Worm (Caenorhabditis elegans) whole organism, early embryonic: ENCODE results near the gene mog-1.

Source experiments
- B0310.2 ChIP-seq: sonication (generic microtip); optimal IDR thresholded peaks from 2 replicates; lab custom pipeline; 2016; ENCODE audit warnings: mild to moderate bottlenecking, missing genetic modification characterization, missing compliant biosample characterization
- F13C5.2 ChIP-seq: sonication (generic microtip); optimal IDR thresholded peaks from 2 replicates; lab custom pipeline; 2017; ENCODE audit warnings: mild to moderate bottlenecking, missing genetic modification characterization, inconsistent platforms, missing compliant biosample characterization
- aly-1 ChIP-seq: sonication (generic microtip); optimal IDR thresholded peaks from 2 replicates; lab custom pipeline; 2016; ENCODE audit warnings: missing genetic modification characterization, missing compliant biosample characterization
- ama-1 ChIP-seq: fragments of 150-350 bp; optimal IDR thresholded peaks from 2 replicates; lab custom pipeline; 2014
- ceh-13 ChIP-seq: fragments of 200-800 bp; sonication (Bioruptor generic); optimal IDR thresholded peaks from 2 replicates; lab custom pipeline; 2018; ENCODE audit warnings: mild to moderate bottlenecking, missing genetic modification characterization, missing compliant biosample characterization
- ceh-36 ChIP-seq: sonication (generic microtip); optimal IDR thresholded peaks from 2 replicates; lab custom pipeline; 2016; ENCODE audit warnings: missing genetic modification characterization, inconsistent platforms, missing compliant biosample characterization
- ets-7 ChIP-seq: sonication (generic microtip); optimal IDR thresholded peaks from 2 replicates; lab custom pipeline; 2016; ENCODE audit warnings: missing genotype, missing genetic modification characterization, missing compliant biosample characterization
- flt-1 ChIP-seq: fragments of 200-800 bp; sonication (Bioruptor generic); IDR thresholded peaks from 2 replicates; pipeline ENCODE4 v1.3.6; 2022; ENCODE audit warnings: missing genetic modification characterization, missing compliant biosample characterization
- hmbx-1 ChIP-seq: sonication (generic microtip); optimal IDR thresholded peaks from 2 replicates; lab custom pipeline; 2016; ENCODE audit warnings: mild to moderate bottlenecking, missing genetic modification characterization, missing compliant biosample characterization
- hmg-4 ChIP-seq: fragments of 200-800 bp; sonication (Bioruptor generic); optimal IDR thresholded peaks from 2 replicates; lab custom pipeline; 2018; ENCODE audit warnings: mild to moderate bottlenecking, missing genetic modification characterization, missing compliant biosample characterization
- hnd-1 ChIP-seq: sonication (generic microtip); optimal IDR thresholded peaks from 2 replicates; lab custom pipeline; 2016; ENCODE audit warnings: missing genetic modification characterization, missing compliant biosample characterization
- pes-1 ChIP-seq: fragments of 200-800 bp; sonication (Bioruptor generic); IDR thresholded peaks from 2 replicates; pipeline ENCODE4 v1.3.6; 2022; ENCODE audit warnings: missing genetic modification reagents, missing genetic modification characterization, missing compliant biosample characterization
- scrt-1 ChIP-seq: fragments of 200-800 bp; sonication (Bioruptor generic); IDR thresholded peaks from 2 replicates; pipeline ENCODE4 v1.3.6; 2022; ENCODE audit warnings: missing genetic modification characterization, missing compliant biosample characterization
- sea-1 ChIP-seq: fragments of 200-800 bp; sonication (Bioruptor generic); conservative IDR thresholded peaks from 2 replicates; pipeline ENCODE4 v1.3.6; 2022; ENCODE audit warnings: missing genetic modification characterization, missing compliant biosample characterization
- tbx-11 ChIP-seq: fragments of 200-800 bp; sonication (Bioruptor generic); IDR thresholded peaks from 2 replicates; pipeline ENCODE4 v1.3.6; 2022; ENCODE audit warnings: missing genetic modification characterization, missing compliant biosample characterization
- tbx-37 ChIP-seq: fragments of 200-800 bp; sonication (Bioruptor generic); conservative IDR thresholded peaks from 2 replicates; pipeline ENCODE4 v1.3.6; 2022; ENCODE audit warnings: missing genetic modification reagents, missing genetic modification characterization, missing compliant biosample characterization
- tra-4 ChIP-seq: sonication (generic microtip); optimal IDR thresholded peaks from 2 replicates; lab custom pipeline; 2017; ENCODE audit warnings: missing genetic modification characterization, missing compliant biosample characterization

The mog-1 gene

ce11 chrIII:9956123-9956522 lies at the start of gene mog-1:
Gene mog-1, minus strand, starts transcription at chrIII:9956215.
- TF ChIP-seq B0310.2 (tag; lab: Kevin White, UChicago) (no peak), scrt-1 (GFP tag; lab: Robert Waterston, UW) (no peak), ets-7 (tag; lab: Kevin White, UChicago) (no peak), F13C5.2 (no peak), hnd-1 (tag; lab: Kevin White, UChicago) (no peak), pes-1 (GFP tag; lab: Robert Waterston, UW) (no peak), tra-4 (tag; lab: Kevin White, UChicago) (no peak), ama-1 (lab: Kevin White, UChicago) (no peak), flt-1 (GFP tag; lab: Robert Waterston, UW) (no peak), hmbx-1 (no peak), sea-1 (GFP tag; lab: Robert Waterston, UW) (no peak), aly-1 (tag; lab: Kevin White, UChicago) (no peak), ceh-13 (GFP tag; lab: Kevin White, UChicago) (no peak), ceh-36 (tag; lab: Kevin White, UChicago) (no peak), tbx-11 (GFP tag; lab: Robert Waterston, UW) (no peak)

DNA sequence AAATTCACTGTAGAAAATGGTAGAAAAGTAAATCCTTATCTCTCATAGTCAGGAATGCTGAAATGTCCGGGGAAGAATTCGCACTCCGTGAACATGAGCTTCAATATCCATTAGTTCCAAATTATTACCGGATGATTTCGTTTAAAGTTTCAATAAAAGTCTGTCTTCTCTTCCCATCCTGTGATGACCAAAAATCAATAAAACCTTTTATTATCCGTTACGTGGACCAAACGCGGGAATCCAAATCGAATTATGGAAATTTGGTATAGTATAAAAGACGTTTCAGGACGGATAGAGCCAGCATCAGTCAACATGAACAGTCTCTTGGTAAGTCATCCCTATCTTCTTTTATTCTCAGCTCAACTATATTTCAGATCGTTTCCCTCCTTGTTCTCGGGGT lies 48.2 kb upstream of the mog-1 start, which contains the start of gene C05B5.11:
Gene C05B5.11 (plus strand): TSS at position 301 of the 400 bp plus-strand sequence.
- TF ChIP-seq ama-1 (lab: Kevin White, UChicago): no peak
- TF ChIP-seq F13C5.2: no peak
- no peak for TF ChIP-seq tra-4 (tag; lab: Kevin White, UChicago)
- no peak for TF ChIP-seq hmbx-1
- TF ChIP-seq sea-1 (GFP tag; lab: Robert Waterston, UW): no peak
- no peak for TF ChIP-seq tbx-37 (GFP tag; lab: Robert Waterston, UW)
- TF ChIP-seq aly-1 (tag; lab: Kevin White, UChicago): no peak

- no peak for TF ChIP-seq hmbx-1
- no peak for TF ChIP-seq sea-1 (GFP tag; lab: Robert Waterston, UW)
- TF ChIP-seq tbx-37 (GFP tag; lab: Robert Waterston, UW): no peak
- no peak for TF ChIP-seq tbx-11 (GFP tag; lab: Robert Waterston, UW)
- no peak for TF ChIP-seq ets-7 (tag; lab: Kevin White, UChicago)
- TF ChIP-seq B0310.2 (tag; lab: Kevin White, UChicago): no peak
- TF ChIP-seq scrt-1 (GFP tag; lab: Robert Waterston, UW): no peak
These were observed 45.0 kb upstream of the mog-1 start, which contains the start of gene C05B5.5 for ce11 chrIII:10001060-10001459. Gene C05B5.5, plus strand, starts transcription at chrIII:10001360.

ce11 chrIII:10000428-10000827 lies 44.4 kb upstream of the mog-1 start, which contains the start of gene C05B5.2:
Gene C05B5.2, minus strand, starts transcription at chrIII:10000528.
- TF ChIP-seq ets-7 (tag; lab: Kevin White, UChicago): no peak
- TF ChIP-seq ama-1 (lab: Kevin White, UChicago): no peak
- TF ChIP-seq tra-4 (tag; lab: Kevin White, UChicago): no peak
- TF ChIP-seq scrt-1 (GFP tag; lab: Robert Waterston, UW): no peak
- TF ChIP-seq flt-1 (GFP tag; lab: Robert Waterston, UW): no peak

DNA sequence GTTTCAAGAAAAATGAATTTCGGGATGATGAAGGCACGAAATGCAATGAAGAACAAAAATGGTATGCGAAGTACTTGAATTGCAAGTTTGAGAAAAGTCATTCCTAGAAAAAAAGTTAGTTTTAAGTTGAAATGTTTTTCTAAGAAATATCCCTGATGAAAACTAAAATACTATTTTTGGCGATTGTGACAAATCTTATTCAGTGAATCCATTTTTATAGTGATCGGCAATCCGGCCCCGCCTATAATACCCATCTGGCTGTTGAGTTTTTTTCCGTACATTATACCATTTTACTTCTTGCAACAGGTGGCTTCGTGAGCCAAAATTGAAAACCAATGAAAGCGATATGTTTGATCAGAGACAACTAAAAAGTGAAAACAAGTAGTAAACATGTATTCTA lies 43.2 kb upstream of the mog-1 start, which contains the start of gene C05B5.17:
Gene C05B5.17 (minus strand): TSS at position 101 of the 400 bp plus-strand sequence.
- TF ChIP-seq aly-1 (tag; lab: Kevin White, UChicago) (no peak), hmg-4 (GFP tag; lab: Kevin White, UChicago) (no peak), ets-7 (tag; lab: Kevin White, UChicago) (no peak), scrt-1 (GFP tag; lab: Robert Waterston, UW) (no peak), hnd-1 (tag; lab: Kevin White, UChicago) (no peak), ceh-13 (GFP tag; lab: Kevin White, UChicago) (no peak)

DNA sequence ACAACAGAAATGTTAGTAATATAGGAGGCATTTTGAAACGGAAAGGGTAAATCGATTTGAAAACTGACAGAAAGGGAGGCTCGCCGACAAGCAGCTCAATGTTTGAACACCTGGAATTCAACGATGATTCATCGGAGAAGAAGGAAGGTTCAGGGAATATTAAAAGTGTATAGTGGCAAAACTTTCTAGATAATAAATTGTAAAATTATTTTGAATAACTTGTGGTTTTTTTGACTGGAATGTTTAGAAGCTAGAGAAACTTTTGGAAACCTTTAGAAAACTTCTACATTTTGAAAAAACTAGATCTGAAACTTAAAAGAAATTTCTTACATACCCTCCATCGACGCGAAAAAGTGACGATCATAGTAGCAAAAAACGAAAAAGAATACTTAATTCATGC lies 41.9 kb upstream of the mog-1 start, which contains the start of gene pqn-8:
Gene pqn-8 (minus strand): TSS at position 101 of the 400 bp plus-strand sequence.
- no peak for TF ChIP-seq ceh-36 (tag; lab: Kevin White, UChicago)
- TF ChIP-seq tbx-11 (GFP tag; lab: Robert Waterston, UW): no peak
- no peak for TF ChIP-seq ama-1 (lab: Kevin White, UChicago)
- no peak for TF ChIP-seq hnd-1 (tag; lab: Kevin White, UChicago)
- no peak for TF ChIP-seq hmg-4 (GFP tag; lab: Kevin White, UChicago)
- no peak for TF ChIP-seq hmbx-1
- no peak for TF ChIP-seq F13C5.2
- no peak for TF ChIP-seq tra-4 (tag; lab: Kevin White, UChicago)
- TF ChIP-seq scrt-1 (GFP tag; lab: Robert Waterston, UW): no peak
- TF ChIP-seq aly-1 (tag; lab: Kevin White, UChicago): no peak
- no peak for TF ChIP-seq pes-1 (GFP tag; lab: Robert Waterston, UW)
- TF ChIP-seq ceh-13 (GFP tag; lab: Kevin White, UChicago): no peak
- no peak for TF ChIP-seq flt-1 (GFP tag; lab: Robert Waterston, UW)
- no peak for TF ChIP-seq ets-7 (tag; lab: Kevin White, UChicago)
- TF ChIP-seq B0310.2 (tag; lab: Kevin White, UChicago): no peak

DNA sequence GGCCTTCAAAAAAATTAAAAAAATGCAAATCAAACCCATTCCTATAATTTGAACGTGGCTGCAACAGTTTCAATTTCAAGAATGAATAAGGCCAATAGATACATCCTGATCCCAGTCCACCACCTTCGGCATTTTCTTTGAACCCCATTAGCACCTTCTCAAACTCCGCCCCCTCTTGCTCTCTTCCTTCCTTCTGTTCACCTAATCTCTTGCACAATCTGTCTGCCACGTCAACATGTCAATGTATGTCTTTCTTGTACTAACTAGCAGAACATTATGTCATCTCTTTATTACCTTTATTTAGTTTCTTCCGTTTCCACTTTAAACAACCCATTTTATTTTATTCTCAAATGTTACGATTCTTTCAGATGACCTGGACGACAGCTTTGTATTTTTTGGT lies 37.5 kb upstream of the mog-1 start, which contains the start of gene C05B5.4:
Gene C05B5.4 (plus strand): TSS at position 351 of the 400 bp plus-strand sequence.
- no peak for TF ChIP-seq pes-1 (GFP tag; lab: Robert Waterston, UW)
- TF ChIP-seq ceh-36 (tag; lab: Kevin White, UChicago): no peak
- no peak for TF ChIP-seq F13C5.2
- no peak for TF ChIP-seq ets-7 (tag; lab: Kevin White, UChicago)
- TF ChIP-seq tra-4 (tag; lab: Kevin White, UChicago): no peak
- no peak for TF ChIP-seq scrt-1 (GFP tag; lab: Robert Waterston, UW)
- no peak for TF ChIP-seq sea-1 (GFP tag; lab: Robert Waterston, UW)
- TF ChIP-seq tbx-37 (GFP tag; lab: Robert Waterston, UW): no peak
- TF ChIP-seq hmbx-1: no peak
- TF ChIP-seq tbx-11 (GFP tag; lab: Robert Waterston, UW): no peak
- TF ChIP-seq hmg-4 (GFP tag; lab: Kevin White, UChicago): no peak
- TF ChIP-seq hnd-1 (tag; lab: Kevin White, UChicago): no peak
- TF ChIP-seq ama-1 (lab: Kevin White, UChicago): no peak
- TF ChIP-seq aly-1 (tag; lab: Kevin White, UChicago): no peak
- no peak for TF ChIP-seq ceh-13 (GFP tag; lab: Kevin White, UChicago)
- TF ChIP-seq B0310.2 (tag; lab: Kevin White, UChicago): no peak
- no peak for TF ChIP-seq flt-1 (GFP tag; lab: Robert Waterston, UW)
